Fruit fly (Drosophila melanogaster) whole organism, embryonic: Measurements from ENCODE around the gene CG13064.

Experiments used
- Aef1 ChIP-seq: fragments of 200-800 bp; sonication (Bioruptor generic); IDR thresholded peaks from 3 replicates; pipeline ENCODE4 v1.3.6; 2022; ENCODE audit warnings: missing biosample characterization, missing genetic modification characterization
- Awh ChIP-seq: fragments of 200-800 bp; sonication (Bioruptor generic); IDR thresholded peaks from 2 replicates; pipeline ENCODE4, ENCODE4 v1.3.6; 2022; ENCODE audit warnings: missing biosample characterization, missing genetic modification characterization
- CG10321 ChIP-seq: fragments of 200-800 bp; sonication (Bioruptor generic); IDR thresholded peaks from 2 replicates; pipeline ENCODE4 v1.3.6; 2022; ENCODE audit warnings: missing biosample characterization, missing genetic modification characterization
- CG11247 ChIP-seq: fragments of 200-800 bp; sonication (Bioruptor generic); IDR thresholded peaks from 2 replicates; pipeline ENCODE4 v1.3.6; 2022; ENCODE audit warnings: missing biosample characterization, missing genetic modification characterization
- CG12219 ChIP-seq: fragments of 200-800 bp; sonication (Bioruptor generic); optimal IDR thresholded peaks from 3 replicates; lab custom pipeline; 2018; ENCODE audit warnings: missing biosample characterization, mild to moderate bottlenecking, missing genetic modification characterization
- CG16813 ChIP-seq: fragments of 200-800 bp; sonication (Bioruptor generic); IDR thresholded peaks from 3 replicates; pipeline ENCODE4 v1.3.6; 2022; ENCODE audit warnings: missing biosample characterization, missing genetic modification characterization; ENCODE audit not compliant: partially characterized antibody
- CG16863 ChIP-seq: fragments of 200-800 bp; sonication (Bioruptor generic); optimal IDR thresholded peaks from 3 replicates; lab custom pipeline; 2016; ENCODE audit warnings: missing biosample characterization, missing genetic modification characterization
- CG17361 ChIP-seq: fragments of 200-800 bp; sonication (Bioruptor generic); IDR thresholded peaks from 3 replicates; pipeline ENCODE4 v1.3.6; 2022; ENCODE audit warnings: missing biosample characterization, missing genetic modification characterization
- CG17829 ChIP-seq: fragments of 200-800 bp; optimal IDR thresholded peaks from 2 replicates; lab custom pipeline; 2019; ENCODE audit warnings: missing biosample characterization, mild to moderate bottlenecking, missing genetic modification characterization, moderate library complexity
- CG1832 ChIP-seq: fragments of 200-800 bp; sonication (Bioruptor generic); optimal IDR thresholded peaks from 2 replicates; lab custom pipeline; 2017; ENCODE audit warnings: missing biosample characterization, mild to moderate bottlenecking, missing genetic modification characterization, inconsistent platforms
- CG30431 ChIP-seq: fragments of 200-800 bp; sonication (Bioruptor generic); optimal IDR thresholded peaks from 2 replicates; lab custom pipeline; 2017; ENCODE audit warnings: missing biosample characterization, missing genetic modification characterization
- CG3847 ChIP-seq: fragments of 200-800 bp; sonication (Bioruptor generic); IDR thresholded peaks from 2 replicates; pipeline ENCODE4 v1.3.6; 2022; ENCODE audit warnings: missing biosample characterization, missing genetic modification characterization
- CG7987 ChIP-seq: fragments of 200-800 bp; sonication (Bioruptor generic); optimal IDR thresholded peaks from 2 replicates; lab custom pipeline; 2018; ENCODE audit warnings: missing biosample characterization, mild to moderate bottlenecking, missing genetic modification characterization, moderate library complexity
- CG8089 ChIP-seq: fragments of 200-800 bp; sonication (Bioruptor generic); optimal IDR thresholded peaks from 3 replicates; lab custom pipeline; 2016; ENCODE audit warnings: missing biosample characterization, missing genetic modification characterization
- CG9215 ChIP-seq: fragments of 200-800 bp; sonication (Bioruptor generic); IDR thresholded peaks from 2 replicates; pipeline ENCODE4 v1.3.6; 2022; ENCODE audit warnings: missing biosample characterization, missing genetic modification characterization
- CG9609 ChIP-seq: fragments of 200-800 bp; sonication (Bioruptor generic); optimal IDR thresholded peaks from 3 replicates; lab custom pipeline; 2016; ENCODE audit warnings: missing biosample characterization, missing genetic modification characterization
- CG9797 ChIP-seq: fragments of 200-800 bp; sonication (Bioruptor generic); optimal IDR thresholded peaks from 3 replicates; lab custom pipeline; 2018; ENCODE audit warnings: missing biosample characterization, mild to moderate bottlenecking, missing genetic modification characterization
- CoRest ChIP-seq: fragments of 200-800 bp; sonication (Bioruptor generic); optimal IDR thresholded peaks from 3 replicates; lab custom pipeline; 2018; ENCODE audit warnings: missing biosample characterization, mild to moderate bottlenecking, missing genetic modification characterization, moderate library complexity
- Dfd ChIP-seq, 2 experiments: fragments of >200 bp; optimal IDR thresholded peaks; 2 replicates each; lab custom pipeline; 2017; ENCODE audit warnings: missing biosample characterization in 2 of 2, missing genetic modification characterization in 2 of 2
- Doc3 ChIP-seq: fragments of 200-800 bp; sonication (Bioruptor generic); IDR thresholded peaks from 3 replicates; pipeline ENCODE4 v1.3.6; 2022; ENCODE audit warnings: missing biosample characterization, missing genetic modification characterization; ENCODE audit not compliant: partially characterized antibody
- E2f2 ChIP-seq: fragments of 200-800 bp; sonication (Bioruptor generic); IDR thresholded peaks from 2 replicates; pipeline ENCODE4 v1.3.6; 2022; ENCODE audit warnings: missing biosample characterization, missing genetic modification characterization
- Fer1 ChIP-seq: fragments of 200-800 bp; sonication (Bioruptor generic); optimal IDR thresholded peaks from 2 replicates; lab custom pipeline; 2017; ENCODE audit warnings: missing biosample characterization, mild to moderate bottlenecking, missing genetic modification characterization
- H2.0 ChIP-seq: fragments of 200-800 bp; sonication (Bioruptor generic); IDR thresholded peaks from 2 replicates; pipeline ENCODE4 v1.3.6; 2022; ENCODE audit warnings: missing biosample characterization, missing genetic modification characterization
- Hand ChIP-seq: fragments of 200-800 bp; sonication (Bioruptor generic); optimal IDR thresholded peaks from 2 replicates; lab custom pipeline; 2017; ENCODE audit warnings: mild to moderate bottlenecking, missing biosample characterization, missing genetic modification reagents, missing genetic modification characterization
- Hr39 ChIP-seq: fragments of >200 bp; optimal IDR thresholded peaks from 2 replicates; lab custom pipeline; 2017
- Hr78 ChIP-seq, 2 experiments: fragments of 200-800 bp in 1 of 2; fragments of >200 bp in 1 of 2; sonication (Bioruptor generic) in 1 of 2; optimal IDR thresholded peaks; 2 replicates each; lab custom pipeline; 2017 to 2019; ENCODE audit warnings: missing biosample characterization in 2 of 2, missing genetic modification characterization in 2 of 2, mild to moderate bottlenecking in 1 of 2, moderate library complexity in 1 of 2
- Hsf ChIP-seq: fragments of 200-800 bp; sonication (Bioruptor generic); optimal IDR thresholded peaks from 3 replicates; lab custom pipeline; 2016; ENCODE audit warnings: missing biosample characterization, missing genetic modification characterization
- Kr ChIP-seq: fragments of 200-800 bp; sonication (Bioruptor generic); optimal IDR thresholded peaks from 2 replicates; lab custom pipeline; 2017; ENCODE audit warnings: missing biosample characterization, mild to moderate bottlenecking, missing genetic modification characterization
- Mad ChIP-seq: fragments of 200-800 bp; sonication (Bioruptor generic); optimal IDR thresholded peaks from 2 replicates; lab custom pipeline; 2016; ENCODE audit warnings: missing biosample characterization, missing genetic modification characterization
- Meics ChIP-seq: fragments of 200-800 bp; sonication (Bioruptor generic); optimal IDR thresholded peaks from 2 replicates; lab custom pipeline; 2017; ENCODE audit warnings: missing biosample characterization, mild to moderate bottlenecking, missing genetic modification characterization
- Mrtf ChIP-seq: fragments of 200-800 bp; sonication (Bioruptor generic); IDR thresholded peaks from 3 replicates; pipeline ENCODE4 v1.3.6; 2022; ENCODE audit warnings: missing biosample characterization, missing genetic modification characterization
- Myb ChIP-seq: fragments of 200-800 bp; sonication (Bioruptor generic); optimal IDR thresholded peaks from 2 replicates; lab custom pipeline; 2016; ENCODE audit warnings: missing biosample characterization, missing genetic modification characterization
- Nf-YC ChIP-seq: fragments of 200-800 bp; optimal IDR thresholded peaks from 3 replicates; lab custom pipeline; 2019; ENCODE audit warnings: missing biosample characterization, mild to moderate bottlenecking, missing genetic modification characterization, moderate library complexity
- Oli ChIP-seq: fragments of 200-800 bp; sonication (Bioruptor generic); optimal IDR thresholded peaks from 2 replicates; lab custom pipeline; 2018; ENCODE audit warnings: missing biosample characterization, mild to moderate bottlenecking, missing genetic modification characterization, moderate library complexity
- Rfx ChIP-seq: fragments of 200-800 bp; sonication (Bioruptor generic); IDR thresholded peaks from 2 replicates; pipeline ENCODE4 v1.3.6; 2022; ENCODE audit warnings: missing biosample characterization, missing genetic modification characterization
- Scr ChIP-seq: fragments of 200-800 bp; sonication (Bioruptor generic); IDR thresholded peaks from 2 replicates; pipeline ENCODE4 v1.3.6; 2022; ENCODE audit warnings: missing biosample characterization, missing genetic modification characterization; ENCODE audit not compliant: partially characterized antibody
- Usf ChIP-seq: fragments of 200-800 bp; sonication (Bioruptor generic); optimal IDR thresholded peaks from 2 replicates; lab custom pipeline; 2017; ENCODE audit warnings: missing genotype, missing biosample characterization, missing genetic modification characterization
- Vsx1 ChIP-seq: fragments of 200-800 bp; sonication (Bioruptor generic); optimal IDR thresholded peaks from 2 replicates; lab custom pipeline; 2017; ENCODE audit warnings: missing biosample characterization, mild to moderate bottlenecking, missing genetic modification characterization, missing genetic modification reagents
- dimm ChIP-seq: fragments of 200-800 bp; sonication (Bioruptor generic); IDR thresholded peaks from 2 replicates; pipeline ENCODE4 v1.3.6; 2022; ENCODE audit warnings: missing biosample characterization, missing genetic modification characterization
- ftz-f1 ChIP-seq: fragments of 200-800 bp; sonication (Bioruptor generic); optimal IDR thresholded peaks from 2 replicates; lab custom pipeline; 2016; ENCODE audit warnings: missing biosample characterization, missing genetic modification characterization
- gcm2 ChIP-seq: fragments of 200-800 bp; sonication (Bioruptor generic); optimal IDR thresholded peaks from 2 replicates; lab custom pipeline; 2016; ENCODE audit warnings: missing biosample characterization, missing genetic modification characterization
- gfzf ChIP-seq: fragments of 200-800 bp; sonication (Bioruptor generic); optimal IDR thresholded peaks from 2 replicates; lab custom pipeline; 2016; ENCODE audit warnings: missing biosample characterization, mild to moderate bottlenecking, missing genetic modification characterization, moderate library complexity
- grau ChIP-seq: fragments of 200-800 bp; optimal IDR thresholded peaks from 3 replicates; lab custom pipeline; 2019; ENCODE audit warnings: missing biosample characterization, mild to moderate bottlenecking, missing genetic modification characterization, moderate library complexity
- kni ChIP-seq: fragments of 200-800 bp; sonication (Bioruptor generic); optimal IDR thresholded peaks from 3 replicates; lab custom pipeline; 2017; ENCODE audit warnings: mild to moderate bottlenecking, missing biosample characterization, missing genetic modification reagents, missing genetic modification characterization
- lbe ChIP-seq: fragments of 200-800 bp; sonication (Bioruptor generic); optimal IDR thresholded peaks from 2 replicates; lab custom pipeline; 2016; ENCODE audit warnings: missing biosample characterization, mild to moderate bottlenecking, missing genetic modification characterization
- pum ChIP-seq: fragments of 200-800 bp; sonication (Bioruptor generic); optimal IDR thresholded peaks from 2 replicates; lab custom pipeline; 2016; ENCODE audit warnings: missing biosample characterization, missing genetic modification characterization
- ranshi ChIP-seq: fragments of 200-800 bp; sonication (Bioruptor generic); IDR thresholded peaks from 2 replicates; pipeline ENCODE4 v1.3.6; 2022; ENCODE audit warnings: missing biosample characterization, missing genetic modification characterization
- rib ChIP-seq: fragments of 200-800 bp; sonication (Bioruptor generic); IDR thresholded peaks from 2 replicates; pipeline ENCODE4 v1.3.6; 2022; ENCODE audit warnings: missing biosample characterization, missing genetic modification characterization
- so ChIP-seq: fragments of 200-800 bp; sonication (Bioruptor generic); IDR thresholded peaks from 3 replicates; pipeline ENCODE4 v1.3.6; 2022; ENCODE audit warnings: missing biosample characterization, missing genetic modification characterization
- unpg ChIP-seq: fragments of 200-800 bp; sonication (Bioruptor generic); optimal IDR thresholded peaks from 3 replicates; lab custom pipeline; 2018; ENCODE audit warnings: missing biosample characterization, mild to moderate bottlenecking, missing genetic modification characterization, moderate library complexity

The CG13064 gene

dm6 chr3L:16328207-16328891 lies 48.1 kb downstream of the CG13064 start, which contains the start of gene CG13058 (continued):
- peak; percentile 12 for TF ChIP-seq Usf (GFP tag; lab: Kevin White, UChicago)
- peak; percentile 80 for TF ChIP-seq CoRest (tag; lab: Kevin White, UChicago)
- TF ChIP-seq gfzf (GFP tag; lab: Kevin White, UChicago), result no peak
- TF ChIP-seq rib (GFP tag; lab: Robert Waterston, UW), result no peak
- peak; percentile 18; the same call in 1 of the 2 replicates for TF ChIP-seq CG9215
- peak; percentile 61 for TF ChIP-seq CG9609 (GFP tag; lab: Kevin White, UChicago)
- TF ChIP-seq CG8089, result peak; percentile 41
- peak; percentile 60; the same call in 2 of the 3 replicates for TF ChIP-seq CG17361 (GFP tag; lab: Robert Waterston, UW)
- no peak for TF ChIP-seq CG16813 (GFP tag; lab: Robert Waterston, UW)
- no peak for TF ChIP-seq kni (GFP tag; lab: Kevin White, UChicago)
- peak; percentile 23; the same call in 1 of the 2 replicates for TF ChIP-seq dimm (GFP tag; lab: Robert Waterston, UW)
- TF ChIP-seq unpg, result peak; percentile 67
- no peak for TF ChIP-seq lbe (GFP tag; lab: Kevin White, UChicago)
- no peak for TF ChIP-seq Nf-YC (tag; lab: Kevin White, UChicago)
- no peak for TF ChIP-seq Doc3
- TF ChIP-seq Hand (GFP tag; lab: Kevin White, UChicago), result peak; percentile 3
- TF ChIP-seq Hsf, result peak; percentile 57
- TF ChIP-seq Vsx1 (GFP tag; lab: Kevin White, UChicago), result peak; percentile 16
- TF ChIP-seq Kr (GFP tag; lab: Kevin White, UChicago), result no peak
- peak; percentile 61 for TF ChIP-seq Meics
- peak; percentile 16 for TF ChIP-seq Myb (GFP tag; lab: Kevin White, UChicago)
- peak; percentile 74 for TF ChIP-seq Oli (tag; lab: Kevin White, UChicago)
- no peak for TF ChIP-seq CG17829 (tag; lab: Kevin White, UChicago)
- TF ChIP-seq CG16863 (GFP tag; lab: Kevin White, UChicago), result peak; percentile 70
- no peak for TF ChIP-seq gcm2
- no peak for TF ChIP-seq CG11247 (GFP tag; lab: Robert Waterston, UW)
- no peak for TF ChIP-seq Hr39 (lab: Kevin White, UChicago)
- TF ChIP-seq CG3847 (GFP tag; lab: Robert Waterston, UW), result peak; percentile 77
- TF ChIP-seq Hr78 (GFP tag; optimal IDR thresholded peaks at IDR 0.05; lab: Kevin White, UChicago), result no peak
- TF ChIP-seq Mrtf (GFP tag; lab: Robert Waterston, UW), result no peak
- TF ChIP-seq CG7987 (GFP tag; lab: Kevin White, UChicago), result peak; percentile 9
- TF ChIP-seq pum, result no peak
- TF ChIP-seq Awh (GFP tag; lab: Robert Waterston, UW), result no peak
- TF ChIP-seq Rfx (GFP tag; lab: Robert Waterston, UW), result 0 out of 2 replicates have a peak, but pooled peaks have one; percentile 31
- no peak for TF ChIP-seq Scr
- TF ChIP-seq CG1832 (GFP tag; lab: Kevin White, UChicago), result no peak
- TF ChIP-seq Mad, result peak; percentile 22
- TF ChIP-seq so (GFP tag; lab: Robert Waterston, UW), result peak; percentile 89
- peak; percentile 84 for TF ChIP-seq Fer1 (GFP tag; lab: Kevin White, UChicago)
- peak; percentile 27 for TF ChIP-seq CG30431 (GFP tag; lab: Kevin White, UChicago)
- peak; percentile 81 for TF ChIP-seq H2.0
- no peak for TF ChIP-seq ftz-f1 (GFP tag; lab: Kevin White, UChicago)
- TF ChIP-seq Dfd (GFP tag; optimal IDR thresholded peaks at IDR 0.05; lab: Kevin White, UChicago), result no peak
- peak; percentile 56 for TF ChIP-seq E2f2 (GFP tag; lab: Robert Waterston, UW)
- peak; percentile 79 for TF ChIP-seq grau (tag; lab: Kevin White, UChicago)
- TF ChIP-seq CG12219 (GFP tag; lab: Kevin White, UChicago), result peak; percentile 74
- peak; percentile 73 for TF ChIP-seq ranshi
- TF ChIP-seq CG10321 (GFP tag; lab: Robert Waterston, UW), result no peak
- no peak for TF ChIP-seq CG9797 (GFP tag; lab: Kevin White, UChicago)
- TF ChIP-seq Aef1 (GFP tag; lab: Robert Waterston, UW), result peak; percentile 64
